Fruit fly (Drosophila melanogaster): Measurements from ENCODE around the gene CG42537.

Gene CG42537

dm6 chr3R:6402522-6403171 lies 25.1 kb downstream of the CG42537 start (continued):
- TF ChIP-seq Mes4 (GFP tag; optimal IDR thresholded peaks at IDR 0.05) = no peak
- TF ChIP-seq lab (GFP tag; optimal IDR thresholded peaks at IDR 0.05) = no peak
- no peak for TF ChIP-seq YL-1 (GFP tag; optimal IDR thresholded peaks at IDR 0.05)
- TF ChIP-seq Med (GFP tag) = peak; percentile 62
- TF ChIP-seq CG10543 (GFP tag; optimal IDR thresholded peaks at IDR 0.05) = peak; percentile 7

- TF ChIP-seq mld (GFP tag; IDR thresholded peaks at IDR 0.05; ENCODE audit: partially characterized antibody) = no peak
- no peak for TF ChIP-seq CG6654 (GFP tag; optimal IDR thresholded peaks at IDR 0.05)
- peak; percentile 2 for TF ChIP-seq CG13894 (tag; optimal IDR thresholded peaks at IDR 0.05)
- peak; percentile 24 for TF ChIP-seq Deaf1 (tag; optimal IDR thresholded peaks at IDR 0.05)
- no peak for TF ChIP-seq CG8290 (GFP tag; optimal IDR thresholded peaks at IDR 0.05)
- peak in 1 of 2 experiments; percentile 8 for TF ChIP-seq CG8290 (tag; optimal IDR thresholded peaks at IDR 0.05)
- TF ChIP-seq CG7987 (GFP tag; optimal IDR thresholded peaks at IDR 0.05) = no peak
- TF ChIP-seq CG16813 (GFP tag; IDR thresholded peaks at IDR 0.05; ENCODE audit: partially characterized antibody) = no peak
- TF ChIP-seq ATbp (GFP tag; optimal IDR thresholded peaks at IDR 0.05) = no peak
- TF ChIP-seq mirr (GFP tag; optimal IDR thresholded peaks at IDR 0.05) = peak; percentile 30
- peak; percentile 57 for TF ChIP-seq sd (tag; optimal IDR thresholded peaks at IDR 0.05)
- peak; percentile 74 for TF ChIP-seq exex (tag; optimal IDR thresholded peaks at IDR 0.05)
- no peak for TF ChIP-seq Mrtf (GFP tag; IDR thresholded peaks at IDR 0.05)
- TF ChIP-seq CG12769 (tag; optimal IDR thresholded peaks at IDR 0.05) = peak; percentile 83
Observed at dm6 chr3R:6403674-6404073, 26.1 kb downstream of the CG42537 start.

dm6 chr3R:6404174-6404573 lies 26.6 kb downstream of the CG42537 start:
- TF ChIP-seq jing (GFP tag; optimal IDR thresholded peaks at IDR 0.05) (peak; percentile 56), Lim3 (GFP tag; IDR thresholded peaks at IDR 0.05) (0 out of 2 replicates have a peak, but pooled peaks have one; percentile 24), CG11723 (GFP tag; optimal IDR thresholded peaks at IDR 0.05) (peak; percentile 66), dati (GFP tag; IDR thresholded peaks at IDR 0.05) (peak; percentile 78), CG10431 (GFP tag; optimal IDR thresholded peaks at IDR 0.05) (no peak), seq (GFP tag; IDR thresholded peaks at IDR 0.05) (peak; percentile 88), CG4404 (GFP tag; IDR thresholded peaks at IDR 0.05) (peak; percentile 66), CG2678 (tag; optimal IDR thresholded peaks at IDR 0.05) (peak; percentile 84), jigr1 (GFP tag; IDR thresholded peaks at IDR 0.05) (no peak), CG7786 (GFP tag; optimal IDR thresholded peaks at IDR 0.05) (peak; percentile 61), ara (GFP tag; IDR thresholded peaks at IDR 0.05) (peak; percentile 87), maf-S (GFP tag; optimal IDR thresholded peaks at IDR 0.05) (peak; percentile 68), row (GFP tag; IDR thresholded peaks at IDR 0.05) (peak; percentile 90), HHEX (GFP tag; optimal IDR thresholded peaks at IDR 0.05) (peak; percentile 84), kay (GFP tag; optimal IDR thresholded peaks at IDR 0.05) (peak; percentile 28), fd64A (GFP tag; optimal IDR thresholded peaks at IDR 0.05) (peak; percentile 21), crc (GFP tag; optimal IDR thresholded peaks at IDR 0.05) (peak; percentile 58), twi (tag; optimal IDR thresholded peaks at IDR 0.05) (peak; percentile 6), CG2129 (GFP tag; IDR thresholded peaks at IDR 0.05; ENCODE audit: partially characterized antibody) (no peak), CG17385 (GFP tag; optimal IDR thresholded peaks at IDR 0.05) (peak; percentile 79), gcm (GFP tag; optimal IDR thresholded peaks at IDR 0.05) (peak; percentile 70), cato (GFP tag; optimal IDR thresholded peaks at IDR 0.05; ENCODE audit: borderline replicate concordance) (peak; percentile 67), Sry-δ (GFP tag; optimal IDR thresholded peaks at IDR 0.05) (peak; percentile 32), CG30020 (tag; optimal IDR thresholded peaks at IDR 0.05) (peak; percentile 1), CG12942 (GFP tag; optimal IDR thresholded peaks at IDR 0.05) (peak; percentile 65), mld (GFP tag; IDR thresholded peaks at IDR 0.05; ENCODE audit: partially characterized antibody) (no peak), CG6765 (GFP tag; optimal IDR thresholded peaks at IDR 0.05) (peak; percentile 63), hbn (GFP tag; IDR thresholded peaks at IDR 0.05; ENCODE audit: partially characterized antibody) (no peak), al (GFP tag; IDR thresholded peaks at IDR 0.05) (peak; percentile 86), CG3163 (GFP tag; optimal IDR thresholded peaks at IDR 0.05) (peak; percentile 35)

Measured in whole organism, embryonic.